Fruit fly (Drosophila melanogaster) whole organism, prepupa: ENCODE data around the gene TTLL6B.

Experiments
- CG10631 ChIP-seq: fragments of 200-800 bp; sonication (Bioruptor generic); optimal IDR thresholded peaks from 2 replicates; lab custom pipeline; 2016; ENCODE audit warnings: missing biosample characterization, missing genetic modification characterization
- CG10669 ChIP-seq: fragments of 200-800 bp; sonication (Bioruptor generic); optimal IDR thresholded peaks from 3 replicates; lab custom pipeline; 2018; ENCODE audit warnings: missing biosample characterization, mild to moderate bottlenecking, missing genetic modification characterization, moderate library complexity
- CG11902 ChIP-seq: fragments of 200-800 bp; sonication (Bioruptor generic); optimal IDR thresholded peaks from 3 replicates; lab custom pipeline; 2016; ENCODE audit warnings: missing biosample characterization, missing genetic modification characterization
- CG15336 ChIP-seq: fragments of 200-800 bp; sonication (Bioruptor generic); IDR thresholded peaks from 2 replicates; pipeline ENCODE4 v1.3.6; 2022; ENCODE audit warnings: missing biosample characterization, missing genetic modification characterization
- CG1621 ChIP-seq: fragments of 200-800 bp; sonication (Bioruptor generic); optimal IDR thresholded peaks from 3 replicates; lab custom pipeline; 2018; ENCODE audit warnings: missing biosample characterization, mild to moderate bottlenecking, missing genetic modification characterization
- CG3032 ChIP-seq: fragments of 200-800 bp; optimal IDR thresholded peaks from 2 replicates; lab custom pipeline; 2019; ENCODE audit warnings: missing biosample characterization, mild to moderate bottlenecking, missing genetic modification characterization, moderate library complexity
- CG32006 ChIP-seq: fragments of 200-800 bp; sonication (Bioruptor generic); optimal IDR thresholded peaks from 3 replicates; lab custom pipeline; 2017; ENCODE audit warnings: missing biosample characterization, mild to moderate bottlenecking, missing genetic modification characterization
- CG3919 ChIP-seq: fragments of 200-800 bp; sonication (Bioruptor generic); optimal IDR thresholded peaks from 3 replicates; lab custom pipeline; 2016; ENCODE audit warnings: missing biosample characterization, missing genetic modification characterization
- CG6163 ChIP-seq: fragments of 200-800 bp; sonication (Bioruptor generic); IDR thresholded peaks from 3 replicates; pipeline ENCODE4 v1.3.6; 2022; ENCODE audit warnings: missing biosample characterization, missing genetic modification characterization
- CG6276 ChIP-seq: fragments of 200-800 bp; sonication (Bioruptor generic); optimal IDR thresholded peaks from 2 replicates; lab custom pipeline; 2017; ENCODE audit warnings: missing biosample characterization, mild to moderate bottlenecking, missing genetic modification characterization
- CG6808 ChIP-seq: fragments of 200-800 bp; sonication (Bioruptor generic); optimal IDR thresholded peaks from 3 replicates; lab custom pipeline; 2017; ENCODE audit warnings: missing biosample characterization, missing genetic modification characterization, mild to moderate bottlenecking, moderate library complexity, missing genetic modification reagents
- CG6854 ChIP-seq: fragments of 200-800 bp; sonication (Bioruptor generic); optimal IDR thresholded peaks from 2 replicates; lab custom pipeline; 2017; ENCODE audit warnings: missing biosample characterization, mild to moderate bottlenecking, missing genetic modification characterization
- CG8119 ChIP-seq: fragments of 200-800 bp; sonication (Bioruptor generic); IDR thresholded peaks from 3 replicates; pipeline ENCODE4 v1.3.6; 2022; ENCODE audit warnings: missing biosample characterization, missing genetic modification characterization
- CG8319 ChIP-seq: fragments of 200-800 bp; sonication (Bioruptor generic); optimal IDR thresholded peaks from 3 replicates; lab custom pipeline; 2016; ENCODE audit warnings: missing biosample characterization, missing genetic modification characterization
- CG8632 ChIP-seq: fragments of 200-800 bp; sonication (Bioruptor generic); optimal IDR thresholded peaks from 3 replicates; lab custom pipeline; 2016; ENCODE audit warnings: missing biosample characterization, missing genetic modification characterization
- CG9139 ChIP-seq: fragments of 200-800 bp; sonication (Bioruptor generic); optimal IDR thresholded peaks from 3 replicates; lab custom pipeline; 2017; ENCODE audit warnings: missing biosample characterization, mild to moderate bottlenecking, missing genetic modification characterization
- Eip75B ChIP-seq: fragments of 200-800 bp; sonication (Bioruptor generic); optimal IDR thresholded peaks from 3 replicates; lab custom pipeline; 2016; ENCODE audit warnings: missing biosample characterization, missing genetic modification characterization
- Eip93F ChIP-seq: fragments of 200-800 bp; sonication (Bioruptor generic); optimal IDR thresholded peaks from 2 replicates; lab custom pipeline; 2016; ENCODE audit warnings: missing biosample characterization, mild to moderate bottlenecking, missing genetic modification characterization
- Ets21C ChIP-seq: fragments of 200-800 bp; sonication (Bioruptor generic); optimal IDR thresholded peaks from 3 replicates; lab custom pipeline; 2016; ENCODE audit warnings: missing biosample characterization, missing genetic modification characterization
- Ets96B ChIP-seq: fragments of 200-800 bp; optimal IDR thresholded peaks from 2 replicates; lab custom pipeline; 2019; ENCODE audit warnings: missing biosample characterization, mild to moderate bottlenecking, missing genetic modification characterization, moderate library complexity
- Gug ChIP-seq: fragments of 200-800 bp; sonication (Bioruptor generic); IDR thresholded peaks from 2 replicates; pipeline ENCODE4 v1.3.6; 2022; ENCODE audit warnings: missing biosample characterization, missing genetic modification characterization
- Hr39 ChIP-seq: fragments of 200-800 bp; sonication (Bioruptor generic); optimal IDR thresholded peaks from 2 replicates; lab custom pipeline; 2016; ENCODE audit warnings: missing biosample characterization, missing genetic modification characterization
- Met ChIP-seq: fragments of 200-800 bp; sonication (Bioruptor generic); optimal IDR thresholded peaks from 3 replicates; lab custom pipeline; 2016; ENCODE audit warnings: missing biosample characterization, missing genetic modification characterization
- OdsH ChIP-seq: fragments of 200-800 bp; sonication (Bioruptor generic); optimal IDR thresholded peaks from 3 replicates; lab custom pipeline; 2016; ENCODE audit warnings: missing biosample characterization, missing genetic modification characterization
- Smox ChIP-seq: fragments of 200-800 bp; sonication (Bioruptor generic); optimal IDR thresholded peaks from 3 replicates; lab custom pipeline; 2016; ENCODE audit warnings: missing biosample characterization, missing genetic modification characterization
- Sox102F ChIP-seq: fragments of 200-800 bp; sonication (Bioruptor generic); optimal IDR thresholded peaks from 2 replicates; lab custom pipeline; 2016; ENCODE audit warnings: missing biosample characterization, mild to moderate bottlenecking, missing genetic modification characterization
- Sox15 ChIP-seq: fragments of 200-800 bp; sonication (Bioruptor generic); optimal IDR thresholded peaks from 3 replicates; lab custom pipeline; 2016; ENCODE audit warnings: missing biosample characterization, missing genetic modification characterization
- acj6 ChIP-seq: fragments of 200-800 bp; sonication (Bioruptor generic); optimal IDR thresholded peaks from 3 replicates; lab custom pipeline; 2016; ENCODE audit warnings: missing biosample characterization, missing genetic modification characterization
- cyc ChIP-seq: fragments of 200-800 bp; sonication (Bioruptor generic); optimal IDR thresholded peaks from 3 replicates; lab custom pipeline; 2016; ENCODE audit warnings: missing biosample characterization, missing genetic modification characterization
- dsx ChIP-seq: fragments of 200-800 bp; optimal IDR thresholded peaks from 3 replicates; lab custom pipeline; 2019; ENCODE audit warnings: missing biosample characterization, mild to moderate bottlenecking, missing genetic modification characterization, moderate library complexity; ENCODE audit not compliant: poor library complexity, severe bottlenecking
- eg ChIP-seq: fragments of 200-800 bp; sonication (Bioruptor generic); IDR thresholded peaks from 3 replicates; pipeline ENCODE4 v1.3.6; 2022; ENCODE audit warnings: missing biosample characterization, missing genetic modification characterization
- esn ChIP-seq: fragments of 200-800 bp; sonication (Bioruptor generic); optimal IDR thresholded peaks from 2 replicates; lab custom pipeline; 2016; ENCODE audit warnings: missing biosample characterization, mild to moderate bottlenecking, missing genetic modification characterization, moderate library complexity
- fd59A ChIP-seq: fragments of 200-800 bp; sonication (Bioruptor generic); optimal IDR thresholded peaks from 2 replicates; lab custom pipeline; 2017; ENCODE audit warnings: missing biosample characterization, mild to moderate bottlenecking, missing genetic modification characterization, missing genetic modification reagents
- fd85E ChIP-seq: fragments of 200-800 bp; sonication (Bioruptor generic); optimal IDR thresholded peaks from 3 replicates; lab custom pipeline; 2016; ENCODE audit warnings: missing biosample characterization, missing genetic modification characterization
- fkh ChIP-seq: fragments of 200-800 bp; sonication (Bioruptor generic); optimal IDR thresholded peaks from 3 replicates; lab custom pipeline; 2017; ENCODE audit warnings: missing biosample characterization, mild to moderate bottlenecking, missing genetic modification characterization, moderate library complexity
- net ChIP-seq: fragments of 200-800 bp; sonication (Bioruptor generic); optimal IDR thresholded peaks from 3 replicates; lab custom pipeline; 2016; ENCODE audit warnings: missing biosample characterization, missing genetic modification characterization
- pdm3 ChIP-seq: fragments of 200-800 bp; sonication (Bioruptor generic); optimal IDR thresholded peaks from 3 replicates; lab custom pipeline; 2016; ENCODE audit warnings: missing biosample characterization, missing genetic modification characterization
- salr ChIP-seq, 2 experiments: fragments of 200-800 bp; sonication (Bioruptor generic); optimal IDR thresholded peaks; 3 replicates each; lab custom pipeline; 2016 to 2018; ENCODE audit warnings: missing biosample characterization in 2 of 2, missing genetic modification characterization in 2 of 2, mild to moderate bottlenecking in 1 of 2
- spab ChIP-seq: fragments of 200-800 bp; sonication (Bioruptor generic); optimal IDR thresholded peaks from 2 replicates; lab custom pipeline; 2017; ENCODE audit warnings: missing biosample characterization, mild to moderate bottlenecking, missing genetic modification characterization, missing genetic modification reagents
- svp ChIP-seq: fragments of 200-800 bp; sonication (Bioruptor generic); peaks from one replicate; lab custom pipeline; 2016; ENCODE audit warnings: missing biosample characterization, missing genetic modification characterization
- topi ChIP-seq: fragments of 200-800 bp; sonication (Bioruptor generic); optimal IDR thresholded peaks from 3 replicates; lab custom pipeline; 2016; ENCODE audit warnings: missing biosample characterization, missing genetic modification characterization
- vri ChIP-seq: fragments of 200-800 bp; sonication (Bioruptor generic); optimal IDR thresholded peaks from 3 replicates; lab custom pipeline; 2016; ENCODE audit warnings: missing biosample characterization, mild to moderate bottlenecking, missing genetic modification characterization

The TTLL6B gene

dm6 chr3R:27270379-27271266 is 19.8 kb upstream of the TTLL6B start (continued):
- TF ChIP-seq dsx (GFP tag; lab: Kevin White, UChicago) (no peak), topi (GFP tag; lab: Kevin White, UChicago) (no peak), svp (GFP tag; lab: Kevin White, UChicago) (peak; percentile 98), esn (GFP tag; lab: Kevin White, UChicago) (no peak), CG3919 (GFP tag; lab: Kevin White, UChicago) (peak; percentile 27), Sox102F (GFP tag; lab: Kevin White, UChicago) (no peak), OdsH (GFP tag; lab: Kevin White, UChicago) (no peak), fd59A (no peak), CG11902 (no peak), CG8119 (GFP tag; lab: Robert Waterston, UW) (0 out of 3 replicates have a peak, but pooled peaks have one; percentile 20), CG9139 (GFP tag; lab: Kevin White, UChicago) (peak; percentile 8), CG8319 (no peak), CG6163 (GFP tag; lab: Robert Waterston, UW) (no peak), CG6808 (GFP tag; lab: Kevin White, UChicago) (peak; percentile 10), CG6854 (GFP tag; lab: Kevin White, UChicago) (peak; percentile 44), Ets21C (no peak), cyc (no peak), CG15336 (GFP tag; lab: Robert Waterston, UW) (no peak), salr (GFP tag; optimal IDR thresholded peaks at IDR 0.05; lab: Kevin White, UChicago) (no peak), Eip75B (no peak), Gug (GFP tag; lab: Robert Waterston, UW) (no peak), CG10669 (GFP tag; lab: Kevin White, UChicago) (no peak), eg (GFP tag; lab: Robert Waterston, UW) (no peak), Hr39 (GFP tag; lab: Kevin White, UChicago) (no peak), CG32006 (GFP tag; lab: Kevin White, UChicago) (no peak), spab (GFP tag; lab: Kevin White, UChicago) (peak; percentile 1), Ets96B (tag; lab: Kevin White, UChicago) (no peak), Met (GFP tag; lab: Kevin White, UChicago) (no peak), fd85E (no peak), net (GFP tag; lab: Kevin White, UChicago) (no peak)
- TF ChIP-seq, all 60 proteins: peak for 12

- TF ChIP-seq CG6854 (GFP tag; lab: Kevin White, UChicago) (no peak), eg (GFP tag; lab: Robert Waterston, UW) (no peak), Ets21C (no peak), CG10669 (GFP tag; lab: Kevin White, UChicago) (no peak), Met (GFP tag; lab: Kevin White, UChicago) (no peak), Eip93F (no peak), CG3032 (tag; lab: Kevin White, UChicago) (no peak)
Measured at dm6 chr3R:27265330-27265729, 14.5 kb upstream of the TTLL6B start, which contains the start of the genes CG14262 and CG14260. TSS of gene CG14262 (minus strand) at chr3R:27265430. TSS of gene CG14260 (plus strand) at chr3R:27265457.

dm6 chr3R:27263434-27264215 is 12.8 kb upstream of the TTLL6B start, which contains the start of gene woc:
TSS of gene woc (minus strand) at chr3R:27264055.
- peak; percentile 57 for TF ChIP-seq CG10631
- TF ChIP-seq vri (GFP tag; lab: Kevin White, UChicago): no peak
- TF ChIP-seq OdsH (GFP tag; lab: Kevin White, UChicago): peak; percentile 55
- peak; percentile 77 for TF ChIP-seq Gug (GFP tag; lab: Robert Waterston, UW)
- peak; percentile 77 for TF ChIP-seq CG8319
- TF ChIP-seq CG8119 (GFP tag; lab: Robert Waterston, UW): peak; percentile 83
- peak; percentile 50 for TF ChIP-seq CG6854 (GFP tag; lab: Kevin White, UChicago)
- peak; percentile 73 for TF ChIP-seq CG8632 (GFP tag; lab: Kevin White, UChicago)
- TF ChIP-seq pdm3 (GFP tag; lab: Kevin White, UChicago): peak; percentile 50
- TF ChIP-seq CG1621: peak; percentile 86
- peak; percentile 91 for TF ChIP-seq eg (GFP tag; lab: Robert Waterston, UW)
- peak; percentile 69 for TF ChIP-seq Eip75B
- peak; percentile 84 for TF ChIP-seq acj6 (GFP tag; lab: Kevin White, UChicago)
- TF ChIP-seq CG6276 (GFP tag; lab: Kevin White, UChicago): peak; percentile 88
- TF ChIP-seq CG6808 (GFP tag; lab: Kevin White, UChicago): peak; percentile 86
- TF ChIP-seq CG10669 (GFP tag; lab: Kevin White, UChicago): peak; percentile 69
- peak; percentile 94 for TF ChIP-seq fkh (GFP tag; lab: Kevin White, UChicago)
- TF ChIP-seq Smox (GFP tag; lab: Kevin White, UChicago): no peak
- peak; percentile 79 for TF ChIP-seq Sox15
- peak; percentile 68 for TF ChIP-seq dsx (GFP tag; lab: Kevin White, UChicago)
